Fruit fly (Drosophila melanogaster) whole organism, embryonic: ENCODE data around the gene CG42541.

Experiments
- Asciz ChIP-seq: fragments of 200-800 bp; sonication (Bioruptor generic); optimal IDR thresholded peaks from 2 replicates; lab custom pipeline; 2017; ENCODE audit warnings: missing biosample characterization, mild to moderate bottlenecking, missing genetic modification characterization, missing genetic modification reagents
- CG15514 ChIP-seq: fragments of 200-800 bp; sonication (Bioruptor generic); optimal IDR thresholded peaks from 3 replicates; lab custom pipeline; 2017; ENCODE audit warnings: missing biosample characterization, missing genetic modification characterization, mild to moderate bottlenecking, moderate library complexity, missing genetic modification reagents
- CG18599 ChIP-seq: fragments of 200-800 bp; sonication (Bioruptor generic); optimal IDR thresholded peaks from 3 replicates; lab custom pipeline; 2017; ENCODE audit warnings: missing biosample characterization, missing genetic modification characterization, mild to moderate bottlenecking, moderate library complexity, missing genetic modification reagents
- CG2199 ChIP-seq: fragments of 200-800 bp; sonication (Bioruptor generic); IDR thresholded peaks from 3 replicates; pipeline ENCODE4 v1.3.6; 2022; ENCODE audit warnings: missing biosample characterization, missing genetic modification characterization
- CG30431 ChIP-seq: fragments of 200-800 bp; sonication (Bioruptor generic); optimal IDR thresholded peaks from 2 replicates; lab custom pipeline; 2017; ENCODE audit warnings: missing biosample characterization, missing genetic modification characterization
- CG32532 ChIP-seq: fragments of 200-800 bp; sonication (Bioruptor generic); IDR thresholded peaks from 2 replicates; pipeline ENCODE4 v1.3.6; 2022; ENCODE audit warnings: missing biosample characterization, missing genetic modification characterization
- CG33213 ChIP-seq: fragments of 200-800 bp; sonication (Bioruptor generic); optimal IDR thresholded peaks from 3 replicates; lab custom pipeline; 2016; ENCODE audit warnings: missing biosample characterization, missing genetic modification characterization
- CG4707 ChIP-seq: fragments of 200-800 bp; sonication (Bioruptor generic); optimal IDR thresholded peaks from 2 replicates; lab custom pipeline; 2018; ENCODE audit warnings: missing biosample characterization, mild to moderate bottlenecking, missing genetic modification characterization, moderate library complexity
- CG7372 ChIP-seq: fragments of 200-800 bp; sonication (Bioruptor generic); IDR thresholded peaks from 2 replicates; pipeline ENCODE4 v1.3.6; 2022; ENCODE audit warnings: missing biosample characterization, missing genetic modification characterization
- CG7839 ChIP-seq: fragments of 200-800 bp; sonication (Bioruptor generic); optimal IDR thresholded peaks from 3 replicates; lab custom pipeline; 2018; ENCODE audit warnings: missing biosample characterization, mild to moderate bottlenecking, missing genetic modification characterization, moderate library complexity
- CG8089 ChIP-seq: fragments of 200-800 bp; sonication (Bioruptor generic); optimal IDR thresholded peaks from 3 replicates; lab custom pipeline; 2016; ENCODE audit warnings: missing biosample characterization, missing genetic modification characterization
- ERR ChIP-seq: fragments of 200-800 bp; sonication (Bioruptor generic); optimal IDR thresholded peaks from 2 replicates; lab custom pipeline; 2016; ENCODE audit warnings: missing biosample characterization, missing genetic modification characterization
- Ets65A ChIP-seq: fragments of 200-800 bp; sonication (Bioruptor generic); peaks from one replicate; lab custom pipeline; 2016; ENCODE audit warnings: missing biosample characterization, missing genetic modification characterization
- Fer2 ChIP-seq: fragments of 200-800 bp; sonication (Bioruptor generic); optimal IDR thresholded peaks from 2 replicates; lab custom pipeline; 2018; ENCODE audit warnings: missing biosample characterization, mild to moderate bottlenecking, missing genetic modification characterization, moderate library complexity
- Gug ChIP-seq: fragments of 200-800 bp; sonication (Bioruptor generic); IDR thresholded peaks from 4 replicates; pipeline ENCODE4 v1.3.6; 2022; ENCODE audit warnings: missing biosample characterization, missing genetic modification characterization
- Kr ChIP-seq: fragments of 200-800 bp; sonication (Bioruptor generic); optimal IDR thresholded peaks from 2 replicates; lab custom pipeline; 2017; ENCODE audit warnings: missing biosample characterization, mild to moderate bottlenecking, missing genetic modification characterization
- Lpt ChIP-seq: fragments of >200 bp; optimal IDR thresholded peaks from 2 replicates; lab custom pipeline; 2018; ENCODE audit warnings: missing biosample characterization, missing genetic modification characterization
- Med ChIP-seq: fragments of 200-800 bp; sonication (Bioruptor generic); peaks from one replicate; lab custom pipeline; 2016; ENCODE audit warnings: missing biosample characterization, missing genetic modification characterization, mild to moderate bottlenecking, inconsistent platforms, moderate library complexity
- Meics ChIP-seq: fragments of 200-800 bp; sonication (Bioruptor generic); optimal IDR thresholded peaks from 2 replicates; lab custom pipeline; 2017; ENCODE audit warnings: missing biosample characterization, mild to moderate bottlenecking, missing genetic modification characterization
- Neu2 ChIP-seq: fragments of 200-800 bp; sonication (Bioruptor generic); optimal IDR thresholded peaks from 3 replicates; lab custom pipeline; 2016; ENCODE audit warnings: missing biosample characterization, missing genetic modification characterization, borderline replicate concordance
- Optix ChIP-seq: fragments of 200-800 bp; sonication (Bioruptor generic); IDR thresholded peaks from 3 replicates; pipeline ENCODE4 v1.3.6; 2022; ENCODE audit warnings: missing biosample characterization, missing genetic modification characterization
- Pdp1 ChIP-seq, 2 experiments: fragments of 200-800 bp; sonication (Bioruptor generic); optimal IDR thresholded peaks; 3 replicates each; lab custom pipeline; 2016; ENCODE audit warnings: missing biosample characterization in 2 of 2, missing genetic modification characterization in 2 of 2, mild to moderate bottlenecking in 1 of 2, moderate library complexity in 1 of 2
- Ptx1 ChIP-seq: fragments of 200-800 bp; sonication (Bioruptor generic); IDR thresholded peaks from 2 replicates; pipeline ENCODE4 v1.3.6; 2022; ENCODE audit warnings: missing biosample characterization, missing genetic modification characterization
- Rx ChIP-seq: fragments of 200-800 bp; sonication (Bioruptor generic); IDR thresholded peaks from 2 replicates; pipeline ENCODE4 v1.3.6; 2022; ENCODE audit warnings: missing biosample characterization, missing genetic modification characterization
- Vsx1 ChIP-seq: fragments of 200-800 bp; sonication (Bioruptor generic); optimal IDR thresholded peaks from 2 replicates; lab custom pipeline; 2017; ENCODE audit warnings: missing biosample characterization, mild to moderate bottlenecking, missing genetic modification characterization, missing genetic modification reagents
- Xrp1 ChIP-seq: fragments of 200-800 bp; sonication (Bioruptor generic); IDR thresholded peaks from 2 replicates; pipeline ENCODE4 v1.3.6; 2022; ENCODE audit warnings: missing biosample characterization, missing genetic modification characterization
- bab2 ChIP-seq: fragments of 200-800 bp; sonication (Bioruptor generic); optimal IDR thresholded peaks from 2 replicates; lab custom pipeline; 2016; ENCODE audit warnings: missing biosample characterization, missing genetic modification characterization
- bigmax ChIP-seq: fragments of 200-800 bp; sonication (Bioruptor generic); optimal IDR thresholded peaks from 2 replicates; lab custom pipeline; 2018; ENCODE audit warnings: missing biosample characterization, mild to moderate bottlenecking, missing genetic modification characterization
- bsh ChIP-seq, 2 experiments: fragments of 200-800 bp; sonication (Bioruptor generic); optimal IDR thresholded peaks; 2 replicates each; lab custom pipeline; 2017 to 2018; ENCODE audit warnings: mild to moderate bottlenecking in 2 of 2, missing biosample characterization in 2 of 2, missing genetic modification characterization in 2 of 2, moderate library complexity in 1 of 2
- danr ChIP-seq: fragments of 200-800 bp; sonication (Bioruptor generic); IDR thresholded peaks from 2 replicates; pipeline ENCODE4 v1.3.6; 2022; ENCODE audit warnings: missing biosample characterization, missing genetic modification characterization
- dimm ChIP-seq: fragments of 200-800 bp; sonication (Bioruptor generic); IDR thresholded peaks from 2 replicates; pipeline ENCODE4 v1.3.6; 2022; ENCODE audit warnings: missing biosample characterization, missing genetic modification characterization
- dmrt11E ChIP-seq: fragments of 200-800 bp; sonication (Bioruptor generic); optimal IDR thresholded peaks from 3 replicates; lab custom pipeline; 2018; ENCODE audit warnings: missing biosample characterization, mild to moderate bottlenecking, missing genetic modification characterization, moderate library complexity
- dmrt99B ChIP-seq: fragments of 200-800 bp; sonication (Bioruptor generic); optimal IDR thresholded peaks from 2 replicates; lab custom pipeline; 2018; ENCODE audit warnings: missing biosample characterization, mild to moderate bottlenecking, missing genetic modification characterization, moderate library complexity
- ftz-f1 ChIP-seq: fragments of 200-800 bp; sonication (Bioruptor generic); optimal IDR thresholded peaks from 2 replicates; lab custom pipeline; 2016; ENCODE audit warnings: missing biosample characterization, missing genetic modification characterization
- gce ChIP-seq: fragments of 200-800 bp; sonication (Bioruptor generic); IDR thresholded peaks from 3 replicates; pipeline ENCODE4 v1.3.6; 2022; ENCODE audit warnings: missing biosample characterization, missing genetic modification characterization
- gem ChIP-seq: fragments of 200-800 bp; sonication (Bioruptor generic); optimal IDR thresholded peaks from 2 replicates; lab custom pipeline; 2019; ENCODE audit warnings: missing biosample characterization, mild to moderate bottlenecking, missing genetic modification characterization, moderate library complexity
- lab ChIP-seq: fragments of 200-800 bp; sonication (Bioruptor generic); optimal IDR thresholded peaks from 3 replicates; lab custom pipeline; 2017; ENCODE audit warnings: missing biosample characterization, missing genetic modification characterization, mild to moderate bottlenecking, moderate library complexity, missing genetic modification reagents
- maf-S ChIP-seq: fragments of 200-800 bp; sonication (Bioruptor generic); optimal IDR thresholded peaks from 2 replicates; lab custom pipeline; 2016; ENCODE audit warnings: missing biosample characterization, missing genetic modification characterization
- oc ChIP-seq: fragments of 200-800 bp; sonication (Bioruptor generic); optimal IDR thresholded peaks from 2 replicates; lab custom pipeline; 2018; ENCODE audit warnings: missing biosample characterization, mild to moderate bottlenecking, missing genetic modification characterization, moderate library complexity
- pb ChIP-seq: fragments of 200-800 bp; sonication (Bioruptor generic); optimal IDR thresholded peaks from 3 replicates; lab custom pipeline; 2016; ENCODE audit warnings: missing biosample characterization, missing genetic modification characterization
- pros ChIP-seq: fragments of 200-800 bp; sonication (Bioruptor generic); optimal IDR thresholded peaks from 3 replicates; lab custom pipeline; 2019; ENCODE audit warnings: missing biosample characterization, mild to moderate bottlenecking, missing genetic modification characterization, moderate library complexity
- psq ChIP-seq: fragments of 200-800 bp; sonication (Bioruptor generic); optimal IDR thresholded peaks from 2 replicates; lab custom pipeline; 2017; ENCODE audit warnings: missing biosample characterization, missing genetic modification characterization
- rib ChIP-seq: fragments of 200-800 bp; sonication (Bioruptor generic); IDR thresholded peaks from 2 replicates; pipeline ENCODE4 v1.3.6; 2022; ENCODE audit warnings: missing biosample characterization, missing genetic modification characterization
- row ChIP-seq: fragments of 200-800 bp; sonication (Bioruptor generic); IDR thresholded peaks from 3 replicates; pipeline ENCODE4 v1.3.6; 2022; ENCODE audit warnings: missing biosample characterization, missing genetic modification characterization
- sens ChIP-seq: fragments of 200-800 bp; sonication (Bioruptor generic); peaks from one replicate; lab custom pipeline; 2016; ENCODE audit warnings: missing biosample characterization, missing genetic modification characterization
- sisA ChIP-seq: fragments of 200-800 bp; sonication (Bioruptor generic); IDR thresholded peaks from 2 replicates; pipeline ENCODE4 v1.3.6; 2022; ENCODE audit warnings: missing biosample characterization, missing genetic modification characterization
- sob ChIP-seq: fragments of 200-800 bp; sonication (Bioruptor generic); IDR thresholded peaks from 2 replicates; pipeline ENCODE4 v1.3.6; 2022; ENCODE audit warnings: missing biosample characterization, missing genetic modification characterization
- stc ChIP-seq: fragments of 200-800 bp; sonication (Bioruptor generic); IDR thresholded peaks from 2 replicates; pipeline ENCODE4 v1.3.6; 2022; ENCODE audit warnings: missing biosample characterization, missing genetic modification characterization
- tgo ChIP-seq: fragments of 200-800 bp; sonication (Bioruptor generic); IDR thresholded peaks from 3 replicates; pipeline ENCODE4 v1.3.6; 2022; ENCODE audit warnings: missing biosample characterization, missing genetic modification characterization
- vfl ChIP-seq: fragments of 200-800 bp; sonication (Bioruptor generic); optimal IDR thresholded peaks from 2 replicates; lab custom pipeline; 2016; ENCODE audit warnings: missing biosample characterization, missing genetic modification characterization
- vvl ChIP-seq: fragments of 200-800 bp; sonication (Bioruptor generic); IDR thresholded peaks from 2 replicates; pipeline ENCODE4 v1.3.6; 2022; ENCODE audit warnings: missing biosample characterization, missing genetic modification characterization
- zfh1 ChIP-seq: fragments of 200-800 bp; sonication (Bioruptor generic); IDR thresholded peaks from 3 replicates; pipeline ENCODE4 v1.3.6; 2022; ENCODE audit warnings: missing biosample characterization, missing genetic modification characterization

The CG42541 gene

DNA sequence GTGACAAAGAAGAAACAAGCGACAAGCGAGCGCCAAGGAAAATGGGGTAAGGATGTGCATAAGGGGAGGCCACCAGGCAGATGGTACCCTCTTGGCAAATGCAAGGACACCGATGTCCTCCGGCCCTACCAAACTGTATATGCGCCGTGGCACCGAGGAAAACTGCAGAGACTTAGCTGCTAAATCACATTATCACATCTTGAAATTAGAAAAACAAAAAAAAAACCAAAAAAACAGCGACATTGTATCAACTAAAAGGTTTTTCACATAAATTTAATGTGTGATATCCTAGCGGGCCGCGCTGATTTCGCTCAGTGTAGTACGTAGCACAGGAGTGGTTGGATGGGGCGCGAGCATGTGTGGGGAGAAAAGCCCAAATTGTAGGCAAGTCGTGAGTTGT, 1.9 kb downstream of the CG42541 start:
- TF ChIP-seq rib (GFP tag; lab: Robert Waterston, UW), result no peak
- TF ChIP-seq Optix (GFP tag; lab: Robert Waterston, UW), result no peak
- no peak for TF ChIP-seq Kr (GFP tag; lab: Kevin White, UChicago)
- TF ChIP-seq row (GFP tag; lab: Robert Waterston, UW), result 0 out of 3 replicates have a peak, but pooled peaks have one; percentile 12
- TF ChIP-seq bab2 (GFP tag; lab: Kevin White, UChicago), result no peak
- TF ChIP-seq dimm (GFP tag; lab: Robert Waterston, UW), result no peak
- TF ChIP-seq dmrt99B (tag; lab: Kevin White, UChicago), result peak; percentile 25
- peak; percentile 2 for TF ChIP-seq lab
- TF ChIP-seq Ptx1 (GFP tag; lab: Robert Waterston, UW), result 0 out of 2 replicates have a peak, but pooled peaks have one; percentile 20
- no peak for TF ChIP-seq ERR (GFP tag; lab: Kevin White, UChicago)
- no peak for TF ChIP-seq CG2199
- TF ChIP-seq CG7839 (tag; lab: Kevin White, UChicago), result peak; percentile 29
- no peak for TF ChIP-seq stc
- TF ChIP-seq Ets65A (GFP tag; lab: Kevin White, UChicago), result peak; percentile 94
- no peak for TF ChIP-seq dmrt11E (tag; lab: Kevin White, UChicago)
- TF ChIP-seq ftz-f1 (GFP tag; lab: Kevin White, UChicago), result no peak
- no peak for TF ChIP-seq Pdp1 (GFP tag; optimal IDR thresholded peaks at IDR 0.05; lab: Kevin White, UChicago)
- TF ChIP-seq Neu2, result no peak
- TF ChIP-seq CG32532 (GFP tag; lab: Robert Waterston, UW), result 0 out of 2 replicates have a peak, but pooled peaks have one; percentile 12
- no peak for TF ChIP-seq Lpt (GFP tag; lab: Kevin White, UChicago)
- peak; percentile 10 for TF ChIP-seq gem
- no peak for TF ChIP-seq sob
- no peak for TF ChIP-seq oc (tag; lab: Kevin White, UChicago)
- no peak for TF ChIP-seq CG15514
- TF ChIP-seq tgo (GFP tag; lab: Robert Waterston, UW), result no peak
- no peak for TF ChIP-seq danr (GFP tag; lab: Robert Waterston, UW)
- TF ChIP-seq Xrp1 (GFP tag; lab: Robert Waterston, UW), result no peak
- TF ChIP-seq gce (GFP tag; lab: Robert Waterston, UW), result no peak
- TF ChIP-seq vvl, result peak; percentile 20; the same call in 1 of the 2 replicates
- no peak for TF ChIP-seq psq (GFP tag; lab: Kevin White, UChicago)
- no peak for TF ChIP-seq Fer2 (tag; lab: Kevin White, UChicago)
- peak; percentile 88 for TF ChIP-seq Med
- peak; percentile 17 for TF ChIP-seq Meics (GFP tag; lab: Kevin White, UChicago)
- TF ChIP-seq CG33213 (GFP tag; lab: Kevin White, UChicago), result no peak
- no peak for TF ChIP-seq CG30431
- TF ChIP-seq bigmax (GFP tag; lab: Kevin White, UChicago), result no peak
- TF ChIP-seq CG8089 (GFP tag; lab: Kevin White, UChicago), result no peak
- TF ChIP-seq Asciz (GFP tag; lab: Kevin White, UChicago), result no peak
- TF ChIP-seq Rx (GFP tag; lab: Robert Waterston, UW), result no peak
- peak; percentile 5; the same call in 1 of the 2 replicates for TF ChIP-seq sisA (GFP tag; lab: Robert Waterston, UW)
- TF ChIP-seq Vsx1 (GFP tag; lab: Kevin White, UChicago), result no peak
- TF ChIP-seq maf-S, result no peak
- no peak for TF ChIP-seq CG7372 (GFP tag; lab: Robert Waterston, UW)
- no peak for TF ChIP-seq pb (GFP tag; lab: Kevin White, UChicago)
- no peak for TF ChIP-seq bsh (GFP tag; optimal IDR thresholded peaks at IDR 0.05; lab: Kevin White, UChicago)
- TF ChIP-seq zfh1 (GFP tag; lab: Robert Waterston, UW), result no peak
- TF ChIP-seq pros (GFP tag; lab: Kevin White, UChicago), result no peak
- TF ChIP-seq Gug (GFP tag; lab: Robert Waterston, UW), result no peak
- TF ChIP-seq sens, result peak; percentile 27
- no peak for TF ChIP-seq vfl (GFP tag; lab: Kevin White, UChicago)
- TF ChIP-seq CG4707 (GFP tag; lab: Kevin White, UChicago), result no peak
- peak; percentile 19 for TF ChIP-seq CG18599 (GFP tag; lab: Kevin White, UChicago)
